Worm (Caenorhabditis elegans): Measurements from ENCODE around the gene rpa-1.

- TF ChIP-seq syd-9 (tag; optimal IDR thresholded peaks at IDR 0.05) (no peak), ceh-24 (tag; optimal IDR thresholded peaks at IDR 0.05) (no peak), ceh-45 (GFP tag; IDR thresholded peaks at IDR 0.05) (no peak), T23F11.4 (GFP tag; optimal IDR thresholded peaks at IDR 0.05) (no peak), pqm-1 (tag; optimal IDR thresholded peaks at IDR 0.05) (no peak), pag-3 (tag; optimal IDR thresholded peaks at IDR 0.05; ENCODE audit: borderline replicate concordance) (no peak), pax-1 (tag; optimal IDR thresholded peaks at IDR 0.05) (no peak), ttx-3 (tag; optimal IDR thresholded peaks at IDR 0.05) (no peak), unc-55 (GFP tag; optimal IDR thresholded peaks at IDR 0.05) (no peak), pha-4 (tag; optimal IDR thresholded peaks at IDR 0.05) (no peak), sox-2 (GFP tag; IDR thresholded peaks at IDR 0.05) (no peak), dve-1 (tag; optimal IDR thresholded peaks at IDR 0.05) (no peak)
These were observed 29.1 kb upstream of the rpa-1 start for ce11 chrII:7635296-7635695.

Measured in whole organism, late embryonic.